Fruit fly (Drosophila melanogaster): ENCODE data around the gene omd.

The omd gene

DNA sequence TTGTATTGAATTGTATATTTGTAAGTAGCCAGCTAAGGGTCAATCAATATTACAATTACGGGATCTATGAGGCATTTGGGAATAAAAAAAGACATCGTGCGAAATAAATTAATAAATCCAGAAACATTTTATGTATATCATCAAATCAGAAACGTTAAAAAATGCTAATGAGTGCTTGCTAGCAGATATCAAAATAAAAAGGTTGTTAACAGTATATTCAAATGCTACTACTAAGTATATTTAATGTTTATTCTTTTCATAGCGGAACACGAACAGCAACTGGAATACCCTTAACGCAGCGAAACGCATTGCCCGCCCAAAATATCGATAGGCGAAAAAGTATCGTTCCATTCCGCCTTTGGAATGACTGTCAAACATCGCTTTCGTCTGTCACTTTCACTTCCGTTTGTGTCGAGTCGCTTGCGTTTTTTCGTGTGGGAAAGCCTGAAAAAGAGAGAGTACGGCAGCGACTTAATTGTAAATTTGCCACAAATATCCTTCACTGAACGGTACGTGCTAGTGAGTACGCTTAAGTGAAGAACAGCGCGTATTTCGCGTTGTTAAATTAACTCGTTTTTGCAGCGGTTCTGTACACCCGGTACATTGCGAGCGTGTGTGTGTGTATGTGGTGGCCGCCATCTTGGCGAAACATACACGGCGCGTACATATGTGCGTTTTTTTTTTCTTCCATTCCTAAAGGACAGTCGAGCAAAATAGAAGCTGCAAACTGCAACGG is 25.9 kb downstream of the omd start, which contains the start of gene B52 (continued):
- TF ChIP-seq gro (GFP tag; optimal IDR thresholded peaks at IDR 0.05) (peak; percentile 39), disco-r (GFP tag; optimal IDR thresholded peaks at IDR 0.05) (peak; percentile 62), CG14667 (GFP tag; IDR thresholded peaks at IDR 0.05) (peak; percentile 68; the same call in 1 of the 2 replicates), Mrtf (GFP tag; IDR thresholded peaks at IDR 0.05) (peak; percentile 49; the same call in 1 of the 3 replicates), en (GFP tag; optimal IDR thresholded peaks at IDR 0.05) (peak; percentile 57), phol (tag; optimal IDR thresholded peaks at IDR 0.05) (peak; percentile 99), Tbp (GFP tag; optimal IDR thresholded peaks at IDR 0.05) (no peak), CG10979 (tag; optimal IDR thresholded peaks at IDR 0.05) (peak; percentile 32), E2f1 (GFP tag; IDR thresholded peaks at IDR 0.05) (peak; percentile 84), CrebB (tag; optimal IDR thresholded peaks at IDR 0.05) (peak; percentile 80), CG11085 (GFP tag; IDR thresholded peaks at IDR 0.05) (peak; percentile 57; the same call in 1 of the 2 replicates), stc (GFP tag; IDR thresholded peaks at IDR 0.05) (peak; percentile 61; the same call in 1 of the 2 replicates), CG33213 (GFP tag; optimal IDR thresholded peaks at IDR 0.05) (peak; percentile 72), CG4730 (GFP tag; IDR thresholded peaks at IDR 0.05) (0 out of 2 replicates have a peak, but pooled peaks have one; percentile 26), CG10274 (GFP tag; optimal IDR thresholded peaks at IDR 0.05) (peak; percentile 41), D19A (tag; optimal IDR thresholded peaks at IDR 0.05) (peak; percentile 16), CG16863 (GFP tag; optimal IDR thresholded peaks at IDR 0.05) (peak; percentile 47), zf30C (GFP tag; optimal IDR thresholded peaks at IDR 0.05) (peak; percentile 20), CG6765 (GFP tag; optimal IDR thresholded peaks at IDR 0.05) (peak; percentile 85), kay (GFP tag; optimal IDR thresholded peaks at IDR 0.05) (no peak), ewg (GFP tag; optimal IDR thresholded peaks at IDR 0.05) (peak; percentile 44), ro (GFP tag; IDR thresholded peaks at IDR 0.05) (no peak), ara (GFP tag; IDR thresholded peaks at IDR 0.05) (peak; percentile 46; the same call in 1 of the 2 replicates), az2 (GFP tag; optimal IDR thresholded peaks at IDR 0.05) (peak; percentile 15), Antp (GFP tag; optimal IDR thresholded peaks at IDR 0.05) (peak; percentile 48), tio (GFP tag; optimal IDR thresholded peaks at IDR 0.05) (peak; percentile 68), Gsc (GFP tag; IDR thresholded peaks at IDR 0.05) (no peak; the same call in 1 of the 2 replicates), CG3995 (GFP tag; optimal IDR thresholded peaks at IDR 0.05) (peak; percentile 51), Oaz (GFP tag; IDR thresholded peaks at IDR 0.05) (0 out of 2 replicates have a peak, but pooled peaks have one; percentile 9), pzg (GFP tag; optimal IDR thresholded peaks at IDR 0.05) (peak; percentile 57), prd (optimal IDR thresholded peaks at IDR 0.05) (no peak), prd (GFP tag; IDR thresholded peaks at IDR 0.05) (peak; percentile 66), tna (GFP tag; IDR thresholded peaks at IDR 0.05; ENCODE audit: partially characterized antibody) (no peak), Xbp1 (GFP tag; optimal IDR thresholded peaks at IDR 0.05) (peak; percentile 35), Dek (tag; optimal IDR thresholded peaks at IDR 0.05) (no peak), CG14014 (GFP tag; IDR thresholded peaks at IDR 0.05) (no peak; the same call in none of the 2 replicates), CG9609 (GFP tag; optimal IDR thresholded peaks at IDR 0.05) (peak; percentile 48), CG7928 (GFP tag; optimal IDR thresholded peaks at IDR 0.05) (peak; percentile 16), Ssrp (tag; optimal IDR thresholded peaks at IDR 0.05) (no peak), CG15269 (tag; optimal IDR thresholded peaks at IDR 0.05) (no peak), unc-4 (GFP tag; IDR thresholded peaks at IDR 0.05; ENCODE audit: partially characterized antibody) (peak; percentile 45; the same call in 1 of the 2 replicates), Side (GFP tag; optimal IDR thresholded peaks at IDR 0.05) (peak; percentile 68), CG12391 (tag; optimal IDR thresholded peaks at IDR 0.05) (peak; percentile 57), H15 (GFP tag; IDR thresholded peaks at IDR 0.05) (peak; percentile 60; the same call in 2 of the 3 replicates), Elba2 (GFP tag; optimal IDR thresholded peaks at IDR 0.05) (no peak), CG4282 (GFP tag; optimal IDR thresholded peaks at IDR 0.05) (peak; percentile 21), CG7987 (GFP tag; optimal IDR thresholded peaks at IDR 0.05) (peak; percentile 93), CG11247 (GFP tag; IDR thresholded peaks at IDR 0.05) (peak; percentile 63), CG1233 (GFP tag; optimal IDR thresholded peaks at IDR 0.05) (peak; percentile 63), Ets97D (GFP tag; optimal IDR thresholded peaks at IDR 0.05) (peak; percentile 99)
